Worm (Caenorhabditis elegans) whole organism, late embryonic: ENCODE measurements around the gene C35B1.3.

ENCODE experiments used
- C08G9.2 ChIP-seq: sonication (generic microtip); optimal IDR thresholded peaks from 2 replicates; lab custom pipeline; 2016; ENCODE audit warnings: mild to moderate bottlenecking, missing genetic modification characterization, moderate library complexity, missing compliant biosample characterization
- C38D4.7 ChIP-seq: fragments of 200-800 bp; sonication (Bioruptor generic); optimal IDR thresholded peaks from 2 replicates; lab custom pipeline; 2018; ENCODE audit warnings: mild to moderate bottlenecking, missing genetic modification characterization, moderate library complexity, missing compliant biosample characterization
- F13H6.1 ChIP-seq: sonication (generic microtip); optimal IDR thresholded peaks from 2 replicates; lab custom pipeline; 2016; ENCODE audit warnings: missing genetic modification characterization, missing compliant biosample characterization
- K02D7.2 ChIP-seq: sonication (generic microtip); optimal IDR thresholded peaks from 2 replicates; lab custom pipeline; 2017; ENCODE audit warnings: mild to moderate bottlenecking, missing genetic modification characterization, missing compliant biosample characterization
- T23F11.4 ChIP-seq: fragments of 200-800 bp; sonication (Bioruptor generic); optimal IDR thresholded peaks from 2 replicates; lab custom pipeline; 2018; ENCODE audit warnings: mild to moderate bottlenecking, missing genetic modification characterization, missing compliant biosample characterization
- ama-1 ChIP-seq: fragments of 150-350 bp; optimal IDR thresholded peaks from 2 replicates; lab custom pipeline; 2014
- ceh-18 ChIP-seq: sonication (generic microtip); optimal IDR thresholded peaks from 2 replicates; lab custom pipeline; 2016; ENCODE audit warnings: missing genetic modification characterization, missing compliant biosample characterization
- ceh-22 ChIP-seq: sonication (generic microtip); optimal IDR thresholded peaks from 2 replicates; lab custom pipeline; 2017; ENCODE audit warnings: missing biosample characterization, missing genetic modification characterization
- ceh-24 ChIP-seq: sonication (generic microtip); optimal IDR thresholded peaks from 2 replicates; lab custom pipeline; 2016; ENCODE audit warnings: mild to moderate bottlenecking, missing genetic modification characterization, missing compliant biosample characterization
- ceh-30 ChIP-seq: fragments of 150-350 bp; optimal IDR thresholded peaks from 2 replicates; lab custom pipeline; 2014; ENCODE audit warnings: missing biosample characterization, missing genetic modification characterization
- ceh-6 ChIP-seq: fragments of 200-800 bp; sonication (Bioruptor generic); optimal IDR thresholded peaks from 2 replicates; lab custom pipeline; 2018; ENCODE audit warnings: mild to moderate bottlenecking, missing genetic modification characterization, missing compliant biosample characterization
- elt-4 ChIP-seq: sonication (generic microtip); optimal IDR thresholded peaks from 2 replicates; lab custom pipeline; 2016; ENCODE audit warnings: missing genetic modification characterization, missing compliant biosample characterization
- ets-4 ChIP-seq: sonication (generic microtip); optimal IDR thresholded peaks from 2 replicates; lab custom pipeline; 2016; ENCODE audit warnings: missing genetic modification characterization, missing compliant biosample characterization
- eyg-1 ChIP-seq: sonication (generic microtip); optimal IDR thresholded peaks from 2 replicates; lab custom pipeline; 2016; ENCODE audit warnings: missing genotype, missing genetic modification characterization, missing compliant biosample characterization
- fax-1 ChIP-seq: sonication (generic microtip); optimal IDR thresholded peaks from 2 replicates; lab custom pipeline; 2016; ENCODE audit warnings: missing genotype, missing genetic modification characterization, missing compliant biosample characterization
- fkh-10 ChIP-seq: fragments of 150-350 bp; optimal IDR thresholded peaks from 2 replicates; lab custom pipeline; 2014; ENCODE audit warnings: missing biosample characterization, missing genetic modification reagents, missing genetic modification characterization
- gmeb-2 ChIP-seq: sonication (generic microtip); optimal IDR thresholded peaks from 2 replicates; lab custom pipeline; 2016; ENCODE audit warnings: missing genetic modification characterization, inconsistent platforms, missing compliant biosample characterization
- hlh-15 ChIP-seq: sonication (generic microtip); optimal IDR thresholded peaks from 2 replicates; lab custom pipeline; 2016; ENCODE audit warnings: missing genetic modification characterization, missing compliant biosample characterization
- hlh-30 ChIP-seq: sonication (generic microtip); optimal IDR thresholded peaks from 2 replicates; lab custom pipeline; 2017; ENCODE audit warnings: antibody characterized with exemption, missing genetic modification characterization, missing compliant biosample characterization; ENCODE audit not compliant: insufficient read depth
- hlh-6 ChIP-seq: sonication (generic microtip); optimal IDR thresholded peaks from 2 replicates; lab custom pipeline; 2016; ENCODE audit warnings: missing genotype, missing genetic modification characterization, missing compliant biosample characterization
- hlh-8 ChIP-seq: sonication (generic microtip); optimal IDR thresholded peaks from 2 replicates; lab custom pipeline; 2016; ENCODE audit warnings: missing genotype, missing genetic modification characterization, missing compliant biosample characterization
- lin-11 ChIP-seq: fragments of 200-800 bp; sonication (Bioruptor generic); optimal IDR thresholded peaks from 2 replicates; lab custom pipeline; 2018; ENCODE audit warnings: mild to moderate bottlenecking, missing genetic modification characterization, missing compliant biosample characterization
- madf-2 ChIP-seq: sonication (generic microtip); optimal IDR thresholded peaks from 2 replicates; lab custom pipeline; 2017; ENCODE audit warnings: missing genetic modification characterization, missing compliant biosample characterization
- mec-3 ChIP-seq: sonication (generic microtip); optimal IDR thresholded peaks from 2 replicates; lab custom pipeline; 2016; ENCODE audit warnings: borderline replicate concordance, missing genetic modification characterization, missing compliant biosample characterization
- nhr-232 ChIP-seq: sonication (generic microtip); optimal IDR thresholded peaks from 2 replicates; lab custom pipeline; 2016; ENCODE audit warnings: missing genetic modification characterization, missing compliant biosample characterization
- npax-4 ChIP-seq: sonication (generic microtip); optimal IDR thresholded peaks from 2 replicates; lab custom pipeline; 2016; ENCODE audit warnings: missing genetic modification characterization, missing compliant biosample characterization
- pag-3 ChIP-seq: sonication (generic microtip); optimal IDR thresholded peaks from 2 replicates; lab custom pipeline; 2016; ENCODE audit warnings: missing compliant biosample characterization, missing genetic modification characterization, borderline replicate concordance
- pat-9 ChIP-seq: fragments of 200-800 bp; sonication (Bioruptor generic); optimal IDR thresholded peaks from 2 replicates; lab custom pipeline; 2018; ENCODE audit warnings: mild to moderate bottlenecking, missing genetic modification characterization, moderate library complexity, missing compliant biosample characterization
- pqm-1 ChIP-seq: sonication (generic microtip); optimal IDR thresholded peaks from 2 replicates; lab custom pipeline; 2016; ENCODE audit warnings: missing genetic modification characterization, missing compliant biosample characterization
- pros-1 ChIP-seq: fragments of 150-350 bp; optimal IDR thresholded peaks from 2 replicates; lab custom pipeline; 2014; ENCODE audit warnings: missing biosample characterization, missing genetic modification reagents, missing genetic modification characterization
- sdc-2 ChIP-seq: sonication (generic microtip); optimal IDR thresholded peaks from 2 replicates; lab custom pipeline; 2016; ENCODE audit warnings: missing genotype, missing genetic modification characterization, missing compliant biosample characterization
- sox-2 ChIP-seq: fragments of 200-800 bp; sonication (Bioruptor generic); IDR thresholded peaks from 2 replicates; pipeline ENCODE4 v1.3.6; 2022; ENCODE audit warnings: missing genetic modification reagents, missing genetic modification characterization, missing compliant biosample characterization
- syd-9 ChIP-seq: sonication (generic microtip); optimal IDR thresholded peaks from 2 replicates; lab custom pipeline; 2016; ENCODE audit warnings: mild to moderate bottlenecking, missing genetic modification characterization, moderate library complexity, missing compliant biosample characterization
- unc-86 ChIP-seq: sonication (generic microtip); optimal IDR thresholded peaks from 2 replicates; lab custom pipeline; 2016; ENCODE audit warnings: missing genetic modification characterization, missing compliant biosample characterization

C35B1.3 gene

DNA sequence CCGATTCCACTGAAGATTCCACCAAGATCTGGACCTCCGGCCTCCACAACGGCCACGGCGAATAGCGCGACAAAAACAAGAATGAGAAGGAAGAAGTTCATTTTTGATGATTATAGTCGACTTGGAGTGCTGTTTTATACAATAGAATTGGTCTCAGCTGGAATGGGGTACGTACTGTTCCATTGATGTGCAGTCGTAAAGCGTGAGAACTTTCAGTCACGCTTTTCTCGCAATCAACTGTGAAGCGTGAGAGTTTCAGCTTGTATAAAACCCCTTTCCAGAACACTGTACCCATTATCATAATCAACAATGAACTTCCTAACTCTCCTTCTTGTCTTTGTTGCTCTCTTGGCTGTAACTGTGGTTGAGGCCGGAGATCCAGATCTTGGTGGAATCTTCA, 34.7 kb downstream of the C35B1.3 start, which contains the start of the genes F49F1.4 and F49F1.2:
F49F1.4 (minus strand) TSS at position 101 of the 400 bp plus-strand sequence.
F49F1.2 (plus strand) TSS at position 310 of the 400 bp plus-strand sequence.
- TF ChIP-seq unc-86 (no peak), ceh-24 (tag; lab: Kevin White, UChicago) (no peak), hlh-30 (tag; lab: Kevin White, UChicago) (no peak), pat-9 (tag; lab: Kevin White, UChicago) (no peak), gmeb-2 (tag; lab: Kevin White, UChicago) (no peak), sox-2 (GFP tag; lab: Robert Waterston, UW) (no peak), pros-1 (tag; lab: Kevin White, UChicago) (no peak), mec-3 (tag; lab: Kevin White, UChicago) (no peak), npax-4 (tag; lab: Kevin White, UChicago) (no peak), fax-1 (tag; lab: Kevin White, UChicago) (no peak), hlh-6 (tag; lab: Kevin White, UChicago) (no peak), ceh-6 (GFP tag; lab: Kevin White, UChicago) (no peak), F13H6.1 (tag; lab: Kevin White, UChicago) (no peak), T23F11.4 (GFP tag; lab: Kevin White, UChicago) (no peak), ceh-22 (tag; lab: Kevin White, UChicago) (no peak), ceh-30 (tag; lab: Kevin White, UChicago) (no peak), madf-2 (tag; lab: Kevin White, UChicago) (no peak)

DNA sequence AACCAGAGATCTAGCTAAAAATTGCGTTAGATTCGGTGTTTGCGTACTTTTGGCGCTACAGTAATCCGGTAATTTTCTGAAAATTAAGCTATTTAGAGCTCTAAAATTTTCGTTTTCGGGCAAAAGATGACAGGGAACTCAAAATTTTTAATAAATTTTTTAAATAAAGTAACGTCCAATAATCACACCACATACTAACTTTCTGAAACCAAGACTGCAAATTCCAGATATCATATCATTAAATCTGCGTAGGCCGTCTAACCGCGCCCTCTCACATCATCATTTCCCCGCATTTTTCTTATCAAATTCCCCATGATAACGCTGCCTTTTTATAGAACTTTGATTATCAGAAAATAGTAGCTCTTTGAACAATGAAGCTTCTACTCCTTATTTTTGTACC, 36.5 kb downstream of the C35B1.3 start, which contains the start of gene drd-50:
drd-50 (plus strand) TSS at position 301 of the 400 bp plus-strand sequence.
- TF ChIP-seq ceh-30 (tag; lab: Kevin White, UChicago) (no peak), elt-4 (no peak), npax-4 (tag; lab: Kevin White, UChicago) (no peak), pqm-1 (tag; lab: Kevin White, UChicago) (no peak), C08G9.2 (tag; lab: Kevin White, UChicago) (no peak), ceh-18 (tag; lab: Kevin White, UChicago) (no peak), nhr-232 (tag; lab: Kevin White, UChicago) (no peak), hlh-8 (tag; lab: Kevin White, UChicago) (no peak), sdc-2 (tag; lab: Kevin White, UChicago) (no peak), F13H6.1 (tag; lab: Kevin White, UChicago) (no peak), C38D4.7 (GFP tag; lab: Kevin White, UChicago) (no peak), eyg-1 (tag; lab: Kevin White, UChicago) (no peak), ama-1 (lab: Kevin White, UChicago) (no peak)

DNA sequence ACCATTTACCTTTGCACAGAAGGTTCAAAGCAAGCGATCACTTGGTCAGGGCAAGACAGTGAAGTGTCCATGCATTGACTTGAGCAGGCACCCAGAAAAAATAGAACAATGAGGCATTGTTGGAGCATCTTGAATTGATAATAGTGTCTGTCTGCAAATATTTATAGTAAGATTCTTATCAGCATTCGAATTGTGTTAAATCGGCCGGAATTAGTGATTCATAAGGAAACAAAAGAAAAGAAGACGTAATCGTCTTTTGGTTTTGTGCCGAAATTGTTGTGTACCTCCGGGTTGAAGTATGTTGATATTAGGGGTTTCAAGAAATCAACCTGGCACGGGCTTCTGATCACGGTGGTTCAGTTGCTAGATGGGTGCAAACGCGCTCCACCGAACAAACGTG, 39.3 kb downstream of the C35B1.3 start, which contains the start of gene F49F1.5:
F49F1.5 (minus strand) TSS at position 153 of the 400 bp plus-strand sequence.
- TF ChIP-seq fkh-10 (GFP tag; lab: Kevin White, UChicago): no peak

DNA sequence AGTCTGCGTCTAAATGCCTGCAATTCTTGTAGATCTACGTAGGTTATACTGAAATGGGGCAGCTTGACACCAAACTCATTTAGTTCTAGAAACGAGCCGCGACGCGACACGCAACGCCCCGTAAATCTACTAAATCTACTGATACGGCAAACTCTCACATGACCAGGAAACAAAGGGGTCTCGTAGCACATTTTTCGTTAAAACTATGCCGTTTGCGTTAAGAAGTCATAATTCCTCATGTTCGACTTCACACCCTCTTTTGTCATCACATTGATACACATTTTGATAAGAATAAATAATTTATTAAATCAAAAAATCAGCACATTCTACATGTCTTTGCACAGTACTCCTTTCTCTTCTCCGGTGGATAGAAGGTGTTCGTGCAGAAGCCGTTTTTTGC, 40.1 kb downstream of the C35B1.3 start:
- TF ChIP-seq syd-9 (tag; lab: Kevin White, UChicago) (no peak), K02D7.2 (tag; lab: Kevin White, UChicago) (no peak), pag-3 (tag; lab: Kevin White, UChicago) (no peak), pat-9 (tag; lab: Kevin White, UChicago) (no peak), fkh-10 (GFP tag; lab: Kevin White, UChicago) (no peak), ets-4 (tag; lab: Kevin White, UChicago) (no peak), F13H6.1 (tag; lab: Kevin White, UChicago) (no peak), unc-86 (no peak), mec-3 (tag; lab: Kevin White, UChicago) (no peak), hlh-15 (no peak), lin-11 (no peak)
